Fruit fly (Drosophila melanogaster) whole organism, embryonic: ENCODE results near the gene CG5246.

Experiments
- CG17186 ChIP-seq: fragments of 200-800 bp; sonication (Bioruptor generic); optimal IDR thresholded peaks from 3 replicates; lab custom pipeline; 2017; ENCODE audit warnings: missing biosample characterization, missing genetic modification reagents, missing genetic modification characterization
- Dfd ChIP-seq, 2 experiments: fragments of >200 bp; optimal IDR thresholded peaks; 2 replicates each; lab custom pipeline; 2017; ENCODE audit warnings: missing biosample characterization in 2 of 2, missing genetic modification characterization in 2 of 2
- Ets97D ChIP-seq: fragments of 200-800 bp; sonication (Bioruptor generic); optimal IDR thresholded peaks from 3 replicates; lab custom pipeline; 2016; ENCODE audit warnings: missing biosample characterization, missing genetic modification characterization
- Nf-YC ChIP-seq: fragments of 200-800 bp; optimal IDR thresholded peaks from 3 replicates; lab custom pipeline; 2019; ENCODE audit warnings: missing biosample characterization, mild to moderate bottlenecking, missing genetic modification characterization, moderate library complexity
- Sin3A ChIP-seq: fragments of >200 bp; optimal IDR thresholded peaks from 2 replicates; lab custom pipeline; 2018
- esg ChIP-seq: fragments of 200-800 bp; sonication (Bioruptor generic); conservative IDR thresholded peaks from 2 replicates; pipeline ENCODE4 v1.3.6; 2022; ENCODE audit warnings: missing biosample characterization, missing genetic modification characterization
- eyg ChIP-seq: fragments of 200-800 bp; sonication (Bioruptor generic); optimal IDR thresholded peaks from 3 replicates; lab custom pipeline; 2016; ENCODE audit warnings: missing biosample characterization, missing genetic modification characterization
- rib ChIP-seq: fragments of 200-800 bp; sonication (Bioruptor generic); IDR thresholded peaks from 2 replicates; pipeline ENCODE4 v1.3.6; 2022; ENCODE audit warnings: missing biosample characterization, missing genetic modification characterization
- sqz ChIP-seq: fragments of 200-800 bp; sonication (Bioruptor generic); optimal IDR thresholded peaks from 3 replicates; lab custom pipeline; 2018; ENCODE audit warnings: missing biosample characterization, mild to moderate bottlenecking, missing genetic modification characterization
- tap ChIP-seq: fragments of 200-800 bp; optimal IDR thresholded peaks from 3 replicates; lab custom pipeline; 2019; ENCODE audit warnings: missing biosample characterization, mild to moderate bottlenecking, missing genetic modification characterization, moderate library complexity
- unc-4 ChIP-seq: fragments of 200-800 bp; sonication (Bioruptor generic); IDR thresholded peaks from 2 replicates; pipeline ENCODE4 v1.3.6; 2022; ENCODE audit warnings: missing biosample characterization, missing genetic modification characterization; ENCODE audit not compliant: partially characterized antibody

dm6 chr3R:17087977-17088618 lies 47.8 kb upstream of the CG5246 start, which contains the start of gene cal1:
- TF ChIP-seq Ets97D (peak; percentile 15), tap (no peak), Sin3A (lab: Kevin White, UChicago) (peak; percentile 77), Dfd (GFP tag; optimal IDR thresholded peaks at IDR 0.05; lab: Kevin White, UChicago) (no peak), esg (GFP tag; lab: Robert Waterston, UW) (no peak), eyg (GFP tag; lab: Kevin White, UChicago) (no peak), rib (GFP tag; lab: Robert Waterston, UW) (no peak), unc-4 (GFP tag; lab: Robert Waterston, UW) (no peak), CG17186 (GFP tag; lab: Kevin White, UChicago) (peak; percentile 11), sqz (GFP tag; lab: Kevin White, UChicago) (no peak), Nf-YC (tag; lab: Kevin White, UChicago) (no peak)
